Worm (Caenorhabditis elegans): Measurements from ENCODE around the gene R151.2.

DNA sequence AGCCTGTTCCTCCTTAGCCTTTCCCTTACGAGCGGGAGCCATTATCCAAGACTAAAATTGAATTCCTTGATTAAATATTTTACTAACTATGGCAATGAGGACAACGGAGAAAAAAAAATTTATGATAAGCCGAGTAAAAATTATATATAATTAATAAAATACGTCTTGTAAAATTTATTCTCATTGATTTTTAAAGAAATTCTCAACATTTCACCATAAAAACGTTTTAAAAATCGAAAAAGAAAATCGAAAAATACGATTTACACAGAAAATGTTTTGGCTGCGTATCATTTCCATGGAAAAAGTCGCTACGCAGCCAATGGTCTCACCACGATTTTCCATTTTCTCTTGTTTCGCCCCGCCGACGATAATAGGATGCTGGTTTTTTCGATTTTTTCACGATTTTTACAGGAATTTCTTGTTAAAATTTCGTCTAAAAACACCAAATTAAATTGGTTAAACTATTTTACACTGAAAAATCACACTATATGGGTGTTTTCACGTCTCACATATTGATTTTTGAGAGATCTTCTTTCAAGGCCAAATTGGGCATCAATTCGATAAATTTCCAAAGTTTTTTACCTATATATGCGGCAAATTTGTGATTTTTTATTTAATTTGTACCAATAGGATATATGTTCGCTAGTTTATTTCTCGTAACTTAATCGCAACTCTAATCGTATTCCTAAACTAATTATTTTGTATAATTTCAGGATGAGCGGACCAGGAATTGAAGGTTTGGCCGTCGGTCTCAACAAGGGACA, 30.0 kb upstream of the R151.2 start, which contains the start of the genes rps-14 and rpl-36:
- TF ChIP-seq elt-3 (tag; optimal IDR thresholded peaks at IDR 0.05) (peak in 3 of 6 experiments; percentile 76 to 94 (median 88)), C04F5.9 (tag; optimal IDR thresholded peaks at IDR 0.05) (peak; percentile 78), nhr-28 (tag; optimal IDR thresholded peaks at IDR 0.05) (no peak)

Measured in whole organism, L1 larva.